Worm (Caenorhabditis elegans) whole organism, midembryonic: ENCODE data around the gene lido-14.

Experiments
- T22C8.4 ChIP-seq: fragments of 200-800 bp; sonication (Bioruptor generic); IDR thresholded peaks from 2 replicates; pipeline ENCODE4 v1.3.6; 2022; ENCODE audit warnings: missing genetic modification characterization, missing compliant biosample characterization
- cog-1 ChIP-seq: sonication (generic microtip); optimal IDR thresholded peaks from 2 replicates; lab custom pipeline; 2016; ENCODE audit warnings: missing genetic modification characterization, missing compliant biosample characterization
- flt-1 ChIP-seq: fragments of 200-800 bp; sonication (Bioruptor generic); IDR thresholded peaks from 2 replicates; pipeline ENCODE4 v1.3.6; 2022; ENCODE audit warnings: missing genetic modification characterization, missing compliant biosample characterization
- klf-2 ChIP-seq: fragments of 200-800 bp; sonication (Bioruptor generic); conservative IDR thresholded peaks from 2 replicates; pipeline ENCODE4 v1.3.6; 2022; ENCODE audit warnings: missing genetic modification reagents, missing genetic modification characterization, missing compliant biosample characterization
- med-1 ChIP-seq: sonication (generic microtip); optimal IDR thresholded peaks from 2 replicates; lab custom pipeline; 2017; ENCODE audit warnings: missing genetic modification characterization, mild to moderate bottlenecking, missing compliant biosample characterization, antibody characterized with exemption, missing genetic modification reagents; ENCODE audit not compliant: insufficient read depth
- ref-1 ChIP-seq: fragments of 200-800 bp; sonication (Bioruptor generic); conservative IDR thresholded peaks from 2 replicates; pipeline ENCODE4 v1.3.6; 2022; ENCODE audit warnings: missing genetic modification reagents, missing genetic modification characterization, missing compliant biosample characterization
- tab-1 ChIP-seq: fragments of 200-800 bp; sonication (Bioruptor generic); IDR thresholded peaks from 2 replicates; pipeline ENCODE4 v1.3.6; 2022; ENCODE audit warnings: missing genetic modification characterization, missing compliant biosample characterization
- ztf-23 ChIP-seq: fragments of 200-800 bp; sonication (Bioruptor generic); IDR thresholded peaks from 2 replicates; pipeline ENCODE4 v1.3.6; 2022; ENCODE audit warnings: missing genetic modification reagents, missing genetic modification characterization, missing compliant biosample characterization
- ztf-29 ChIP-seq: fragments of 200-800 bp; sonication (Bioruptor generic); IDR thresholded peaks from 2 replicates; pipeline ENCODE4 v1.3.6; 2022; ENCODE audit warnings: missing genetic modification reagents, missing genetic modification characterization, missing compliant biosample characterization

The lido-14 gene

DNA sequence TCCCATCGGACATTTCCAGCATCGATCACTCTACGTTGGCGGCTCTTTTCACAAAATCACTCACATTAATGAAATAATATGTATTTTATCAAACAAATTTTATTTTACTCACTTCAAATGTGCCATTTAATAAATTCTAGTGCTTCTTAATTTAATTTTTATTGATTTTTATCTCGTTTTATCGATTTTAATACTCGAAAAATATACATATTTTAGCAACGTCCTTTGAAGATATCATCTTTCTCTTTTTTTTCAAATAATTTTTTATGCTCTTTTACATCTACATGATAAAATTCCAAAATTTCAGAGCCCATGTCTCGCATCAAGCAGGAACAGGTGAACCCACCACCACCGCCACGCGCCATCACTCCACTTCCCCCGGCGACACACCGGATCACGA lies at the start of gene lido-14, which contains the start of gene bath-27:
lido-14 (plus strand) TSS at position 301 of the 400 bp plus-strand sequence.
bath-27 (plus strand) TSS at position 306 of the 400 bp plus-strand sequence.
- TF ChIP-seq cog-1 (tag; lab: Kevin White, UChicago) = no peak
- TF ChIP-seq flt-1 (GFP tag; lab: Robert Waterston, UW) = no peak
- no peak for TF ChIP-seq klf-2
- TF ChIP-seq T22C8.4 (GFP tag; lab: Robert Waterston, UW) = no peak
- TF ChIP-seq ref-1 (GFP tag; lab: Robert Waterston, UW) = no peak
- no peak for TF ChIP-seq ztf-29 (GFP tag; lab: Robert Waterston, UW)

DNA sequence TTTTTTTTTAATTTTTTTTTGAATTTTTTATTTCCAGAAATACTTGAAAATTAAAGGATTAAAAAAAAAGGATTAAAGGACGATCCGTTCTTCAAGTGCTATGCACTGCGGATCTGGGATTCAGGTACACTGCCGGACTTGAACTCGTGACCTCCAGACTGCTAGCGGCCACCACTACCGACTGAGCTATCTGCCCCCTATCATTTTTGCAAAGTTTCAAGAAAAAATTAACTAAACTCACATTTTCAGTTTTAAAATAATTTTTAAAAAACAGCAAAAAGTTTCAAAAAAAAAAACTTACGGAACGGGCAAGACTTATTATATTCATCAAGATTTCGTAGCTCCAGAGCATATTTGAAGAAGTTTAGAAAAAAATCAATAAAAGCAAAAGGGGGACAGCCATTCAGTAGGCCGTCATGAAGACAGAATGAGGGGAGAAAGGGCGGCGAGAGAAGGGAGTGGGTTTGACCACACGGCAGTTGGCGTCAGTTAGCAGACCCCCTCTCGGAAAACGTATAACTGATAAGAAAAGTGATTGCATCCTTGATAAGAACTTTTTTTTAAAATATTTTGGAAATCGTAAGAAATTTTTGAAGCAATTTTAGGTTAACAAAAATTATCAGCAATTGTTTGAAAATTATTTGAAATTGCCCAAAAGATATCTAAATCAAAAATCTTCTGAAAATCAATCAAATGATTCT lies 47.8 kb upstream of the lido-14 start:
- TF ChIP-seq T22C8.4 (GFP tag; lab: Robert Waterston, UW) (peak; percentile 48), ztf-23 (no peak)

DNA sequence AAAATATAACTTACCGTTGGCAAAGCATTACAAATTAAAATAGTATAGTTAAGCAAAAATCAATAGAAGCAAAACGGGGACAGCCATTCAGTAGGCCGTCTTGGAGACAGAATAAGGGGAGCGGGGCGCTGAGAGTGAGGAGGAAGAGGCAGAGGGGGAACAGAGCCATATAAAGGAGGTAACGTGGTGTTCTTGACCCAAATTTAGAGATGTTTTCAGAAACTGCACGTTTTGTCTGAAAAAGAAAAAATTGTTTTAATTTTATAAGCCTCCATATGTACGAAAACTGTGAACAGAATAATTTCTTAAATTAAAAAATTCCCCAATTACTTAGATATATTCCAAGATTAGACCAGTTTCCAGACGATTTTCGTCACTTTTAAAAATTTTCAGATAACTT lies 45.5 kb upstream of the lido-14 start, which contains the start of gene F39E9.6:
F39E9.6 (minus strand) TSS at position 101 of the 400 bp plus-strand sequence.
- no peak for TF ChIP-seq tab-1 (GFP tag; lab: Robert Waterston, UW)

DNA sequence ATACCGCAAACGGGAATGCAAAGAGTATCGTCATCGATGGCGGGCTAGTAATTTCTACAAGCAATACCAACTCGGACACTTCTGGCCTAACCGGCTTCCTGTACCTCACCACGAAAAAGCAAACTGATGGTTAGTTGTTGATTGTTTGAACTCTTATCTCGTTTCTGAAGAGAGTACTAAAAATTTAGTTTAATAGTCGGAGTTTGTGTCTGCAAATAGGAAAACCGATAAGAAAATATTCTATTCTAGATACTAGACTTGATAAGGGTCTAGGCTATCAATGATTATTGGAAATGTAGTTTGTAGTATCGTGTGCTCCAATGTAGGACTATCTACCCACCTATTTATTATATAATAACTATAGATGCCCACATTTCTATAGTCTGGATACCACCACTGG lies 40.1 kb upstream of the lido-14 start:
- TF ChIP-seq T22C8.4 (GFP tag; lab: Robert Waterston, UW) = no peak

DNA sequence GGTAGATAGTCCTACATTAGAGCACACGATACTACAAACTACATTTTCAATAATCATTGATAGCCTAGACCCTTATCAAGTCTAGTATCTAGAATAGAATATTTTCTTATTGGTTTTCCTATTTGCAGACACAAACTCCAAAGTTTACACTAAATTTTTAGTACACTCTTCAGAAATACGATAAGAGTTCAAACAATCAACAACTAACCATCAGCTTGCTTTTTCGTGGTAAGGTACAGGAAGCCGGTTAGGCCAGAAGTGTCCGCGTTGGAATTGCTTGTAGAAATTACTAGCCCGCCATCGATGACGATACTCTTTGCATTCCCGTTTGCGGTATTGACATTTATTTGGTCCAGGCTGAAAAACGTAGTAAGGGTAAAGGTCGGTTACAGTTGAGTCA lies 36.7 kb upstream of the lido-14 start, which contains the start of gene Y46D2A.1:
Y46D2A.1 (plus strand) TSS at position 301 of the 400 bp plus-strand sequence.
- TF ChIP-seq ztf-23 (no peak), klf-2 (no peak), ztf-29 (GFP tag; lab: Robert Waterston, UW) (no peak), flt-1 (GFP tag; lab: Robert Waterston, UW) (no peak), med-1 (no peak), T22C8.4 (GFP tag; lab: Robert Waterston, UW) (no peak), cog-1 (tag; lab: Kevin White, UChicago) (no peak), tab-1 (GFP tag; lab: Robert Waterston, UW) (no peak), ref-1 (GFP tag; lab: Robert Waterston, UW) (no peak)

DNA sequence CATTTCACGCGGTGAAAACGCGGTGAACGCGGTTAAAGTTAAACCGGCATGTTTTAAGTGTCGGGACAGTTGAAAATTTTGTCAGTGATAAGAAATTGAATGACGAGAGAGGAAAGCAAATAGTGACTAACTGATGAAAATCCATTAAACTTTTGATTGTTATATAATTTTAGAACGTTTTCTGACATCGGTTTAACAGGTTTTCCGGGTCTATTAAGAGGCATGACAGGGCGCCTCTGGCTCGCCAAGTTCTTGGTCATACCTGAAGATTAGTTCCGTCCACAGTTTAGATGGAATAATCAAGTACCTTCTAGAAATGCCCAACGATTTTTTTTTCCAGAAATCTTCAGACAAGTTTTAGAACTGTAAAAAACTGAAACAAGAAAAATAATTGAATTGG lies 35.8 kb upstream of the lido-14 start, which contains the start of gene Y46D2A.2:
Y46D2A.2 (minus strand) TSS at position 101 of the 400 bp plus-strand sequence.
- TF ChIP-seq med-1 (no peak), ref-1 (GFP tag; lab: Robert Waterston, UW) (no peak), ztf-23 (no peak), T22C8.4 (GFP tag; lab: Robert Waterston, UW) (no peak), flt-1 (GFP tag; lab: Robert Waterston, UW) (no peak), cog-1 (tag; lab: Kevin White, UChicago) (no peak), klf-2 (no peak), ztf-29 (GFP tag; lab: Robert Waterston, UW) (no peak), tab-1 (GFP tag; lab: Robert Waterston, UW) (no peak)

DNA sequence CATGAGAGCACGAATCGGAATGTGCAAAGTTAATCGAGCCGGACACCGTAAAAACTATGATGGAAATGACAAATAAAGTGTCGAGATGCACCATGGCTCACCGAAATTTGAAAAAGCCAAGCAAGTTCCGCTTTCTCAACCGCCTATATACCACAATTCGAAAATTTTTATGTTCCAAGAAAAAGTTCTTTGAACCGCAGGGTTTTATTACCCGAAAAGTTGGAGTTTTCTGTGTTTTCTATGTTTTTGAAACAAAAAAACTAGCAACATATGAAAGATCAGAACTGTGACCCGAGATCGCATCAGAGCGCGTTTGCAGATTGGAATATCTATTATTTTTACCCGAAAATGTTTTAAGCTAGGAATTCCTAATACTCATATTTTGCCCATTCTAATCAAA lies 31.8 kb upstream of the lido-14 start, which contains the start of gene Y46D2A.3:
Y46D2A.3 (minus strand) TSS at position 101 of the 400 bp plus-strand sequence.
- TF ChIP-seq T22C8.4 (GFP tag; lab: Robert Waterston, UW) (no peak), ztf-29 (GFP tag; lab: Robert Waterston, UW) (no peak), cog-1 (tag; lab: Kevin White, UChicago) (no peak), klf-2 (no peak), flt-1 (GFP tag; lab: Robert Waterston, UW) (no peak), med-1 (no peak), tab-1 (GFP tag; lab: Robert Waterston, UW) (no peak), ztf-23 (no peak), ref-1 (GFP tag; lab: Robert Waterston, UW) (no peak)

DNA sequence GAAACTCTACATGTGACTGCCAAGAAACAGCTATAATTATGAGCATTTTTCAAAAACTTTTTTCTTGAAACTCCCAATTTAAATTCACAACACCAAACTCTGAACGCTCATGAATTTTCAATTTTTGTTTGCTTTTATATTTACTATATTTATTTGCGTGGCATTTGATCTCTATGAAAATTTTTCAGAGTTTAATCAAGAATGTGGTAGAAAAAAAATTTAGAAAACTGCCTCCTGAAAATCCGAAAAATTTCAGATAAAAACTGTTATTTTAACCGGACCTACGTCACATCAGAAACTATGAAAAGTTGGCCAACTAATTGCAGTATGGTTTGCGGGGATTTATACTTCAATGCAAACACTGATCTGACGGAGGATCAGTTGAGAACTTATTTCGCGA lies 26.9 kb upstream of the lido-14 start, which contains the start of gene irld-27:
irld-27 (plus strand) TSS at position 301 of the 400 bp plus-strand sequence.
- TF ChIP-seq klf-2 (no peak), ztf-29 (GFP tag; lab: Robert Waterston, UW) (no peak), tab-1 (GFP tag; lab: Robert Waterston, UW) (no peak), T22C8.4 (GFP tag; lab: Robert Waterston, UW) (no peak), ref-1 (GFP tag; lab: Robert Waterston, UW) (no peak), ztf-23 (no peak), flt-1 (GFP tag; lab: Robert Waterston, UW) (no peak), cog-1 (tag; lab: Kevin White, UChicago) (no peak), med-1 (no peak)

DNA sequence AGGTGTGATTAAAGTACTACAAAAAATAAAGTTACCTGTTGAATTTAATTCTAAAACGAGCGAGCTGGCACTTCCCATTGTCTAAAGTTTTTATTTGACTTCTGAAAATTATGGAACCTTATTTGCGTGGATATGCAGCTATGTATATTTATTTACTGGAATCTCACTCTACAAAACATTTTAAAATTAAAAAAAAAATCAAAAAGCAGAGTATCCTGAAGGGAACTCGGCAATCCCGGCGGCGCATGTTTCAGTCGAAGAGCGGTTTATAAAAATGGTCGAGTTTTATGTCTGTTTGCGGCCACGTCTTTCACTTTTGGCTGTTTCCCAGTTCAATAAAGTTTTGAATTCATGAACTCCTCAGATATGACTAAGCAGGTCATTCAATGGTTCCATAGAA lies 21.9 kb upstream of the lido-14 start, which contains the start of gene F14D2.19:
F14D2.19 (minus strand) TSS at position 101 of the 400 bp plus-strand sequence.
- TF ChIP-seq flt-1 (GFP tag; lab: Robert Waterston, UW) = no peak
- TF ChIP-seq cog-1 (tag; lab: Kevin White, UChicago) = no peak
- no peak for TF ChIP-seq ztf-23
- TF ChIP-seq klf-2 = no peak
- TF ChIP-seq T22C8.4 (GFP tag; lab: Robert Waterston, UW) = no peak
- TF ChIP-seq ref-1 (GFP tag; lab: Robert Waterston, UW) = no peak
- no peak for TF ChIP-seq ztf-29 (GFP tag; lab: Robert Waterston, UW)
- TF ChIP-seq med-1 = no peak
- TF ChIP-seq tab-1 (GFP tag; lab: Robert Waterston, UW) = no peak

DNA sequence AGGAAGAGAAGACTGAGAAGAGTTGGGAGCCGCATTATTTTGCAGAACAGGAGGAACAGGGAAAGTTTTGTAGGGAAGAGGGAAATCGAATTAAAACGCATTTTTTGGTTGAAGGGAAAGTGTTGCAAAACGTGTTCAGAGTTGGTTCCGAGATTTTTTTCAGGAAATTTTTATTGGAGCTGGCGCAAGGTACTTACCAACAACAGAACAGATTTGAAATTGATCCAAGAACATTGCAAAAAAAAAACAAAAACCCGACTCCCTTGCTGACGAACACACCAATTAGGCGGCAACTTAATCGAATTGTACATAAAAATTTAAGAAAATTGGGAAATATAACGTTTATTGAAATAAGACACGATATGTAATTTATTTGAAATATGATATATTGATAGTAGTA lies 20.4 kb upstream of the lido-14 start, which contains the start of gene F14D2.7:
F14D2.7 (minus strand) TSS at position 101 of the 400 bp plus-strand sequence.
- TF ChIP-seq ztf-29 (GFP tag; lab: Robert Waterston, UW) (no peak), med-1 (no peak), flt-1 (GFP tag; lab: Robert Waterston, UW) (no peak), cog-1 (tag; lab: Kevin White, UChicago) (no peak), ref-1 (GFP tag; lab: Robert Waterston, UW) (no peak)
